Fruit fly (Drosophila melanogaster): ENCODE measurements around the gene CG33934.
A peak's percentile ranks its signal among the peaks of the same experiment; 100 is the strongest.

Gene CG33934

DNA sequence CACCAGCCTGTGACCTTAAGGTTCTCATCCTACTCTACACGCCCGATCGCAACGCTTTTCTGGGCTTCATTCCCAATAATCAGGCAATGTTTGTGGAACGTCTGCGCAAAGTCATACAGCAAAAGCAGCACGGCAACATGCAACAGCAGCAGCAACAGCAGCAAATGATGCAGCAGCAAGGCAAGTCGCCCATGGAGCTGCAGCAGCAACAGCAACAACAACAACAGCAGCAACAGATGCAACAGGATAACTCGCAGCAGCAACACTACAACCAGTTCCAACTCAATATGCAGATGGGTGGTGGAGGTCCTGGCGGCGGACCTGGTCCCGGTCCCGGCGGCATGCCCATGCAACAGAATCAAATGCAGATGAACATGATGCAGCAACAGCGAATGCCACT, 31.6 kb upstream of the CG33934 start:
- TF ChIP-seq Dfd (GFP tag; optimal IDR thresholded peaks at IDR 0.05) (peak; percentile 94), CG32264 (GFP tag; optimal IDR thresholded peaks at IDR 0.05) (no peak)

DNA sequence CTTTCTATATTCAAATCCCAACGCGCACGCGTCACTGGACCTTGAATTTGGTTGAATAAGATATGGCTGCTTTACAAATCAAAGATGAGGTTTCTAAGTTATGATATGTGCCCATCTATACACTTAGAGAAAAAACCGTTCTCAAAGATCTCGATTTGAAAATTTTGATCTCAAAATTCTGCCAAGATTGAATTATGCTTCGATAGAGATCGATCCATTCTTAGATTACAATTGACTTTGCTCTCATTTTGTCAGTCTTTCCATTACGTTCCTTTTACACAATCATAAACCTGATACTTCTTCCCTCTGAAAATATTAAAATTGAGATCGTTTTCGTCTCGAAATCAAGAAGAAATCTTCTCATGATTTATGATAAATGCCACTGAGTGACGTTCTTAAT, 29.9 kb upstream of the CG33934 start:
- TF ChIP-seq rgr (GFP tag; optimal IDR thresholded peaks at IDR 0.05) (no peak), foxo (GFP tag; optimal IDR thresholded peaks at IDR 0.05) (no peak), ey (GFP tag; optimal IDR thresholded peaks at IDR 0.05) (no peak), pan (optimal IDR thresholded peaks at IDR 0.05) (no peak), CrebA (GFP tag; optimal IDR thresholded peaks at IDR 0.05; ENCODE audit: borderline replicate concordance) (no peak), Myc (optimal IDR thresholded peaks at IDR 0.05) (no peak), Vsx2 (GFP tag; optimal IDR thresholded peaks at IDR 0.05; ENCODE audit: partially characterized antibody) (no peak), sv (GFP tag; optimal IDR thresholded peaks at IDR 0.05) (no peak), Mio (GFP tag; optimal IDR thresholded peaks at IDR 0.05) (no peak), fru (GFP tag; optimal IDR thresholded peaks at IDR 0.05) (no peak), Rel (GFP tag; optimal IDR thresholded peaks at IDR 0.05) (no peak), Rel (tag; optimal IDR thresholded peaks at IDR 0.05) (no peak), dl (GFP tag; optimal IDR thresholded peaks at IDR 0.05; ENCODE audit: insufficient read depth in 1 of 2, partially characterized antibody in 2 of 2) (no peak), Dif (GFP tag; optimal IDR thresholded peaks at IDR 0.05; ENCODE audit: partially characterized antibody) (no peak), sage (GFP tag; optimal IDR thresholded peaks at IDR 0.05) (no peak), Jra (GFP tag; optimal IDR thresholded peaks at IDR 0.05) (no peak), OdsH (GFP tag; optimal IDR thresholded peaks at IDR 0.05) (no peak), CG32264 (GFP tag; optimal IDR thresholded peaks at IDR 0.05) (no peak), GATAd (GFP tag; optimal IDR thresholded peaks at IDR 0.05) (no peak), Hr83 (GFP tag; optimal IDR thresholded peaks at IDR 0.05; ENCODE audit: poor library complexity, severe bottlenecking) (no peak)

DNA sequence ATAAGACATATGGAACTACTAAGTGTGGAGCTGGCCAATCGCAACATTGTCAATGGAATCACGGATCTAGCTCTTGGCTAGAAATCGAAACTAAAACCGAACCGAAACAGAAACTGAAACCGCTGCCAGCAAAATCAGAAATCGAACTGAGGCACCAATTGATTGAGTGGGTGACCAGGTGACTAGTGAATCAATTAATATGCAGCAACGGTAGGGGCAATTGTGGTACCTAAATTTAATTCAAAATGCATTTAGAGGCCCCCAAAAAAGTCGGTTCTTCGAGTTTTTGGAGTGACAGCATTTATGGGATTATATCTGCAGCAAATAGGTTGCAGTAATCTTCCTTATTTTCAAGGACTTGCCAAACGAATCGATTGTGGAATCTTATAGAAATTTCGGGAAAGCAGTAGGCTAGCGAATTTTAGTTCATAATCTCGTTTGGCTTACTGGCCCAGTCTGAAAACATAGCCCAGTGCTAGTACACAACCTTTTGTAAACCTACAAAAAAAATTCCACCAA, 29.1 kb upstream of the CG33934 start, which contains the start of the genes CG17190 and CG4836:
TSS of gene CG17190 (minus strand) at position 101 of the 519 bp plus-strand sequence.
TSS of gene CG4836 (plus strand) at position 469 of the 519 bp plus-strand sequence.
- no peak for TF ChIP-seq tai (GFP tag; optimal IDR thresholded peaks at IDR 0.05)
- TF ChIP-seq HLH106 (tag; optimal IDR thresholded peaks at IDR 0.05) = no peak
- TF ChIP-seq N (GFP tag; optimal IDR thresholded peaks at IDR 0.05) = no peak
- no peak for TF ChIP-seq Rel (GFP tag; optimal IDR thresholded peaks at IDR 0.05)
- no peak for TF ChIP-seq Rel (tag; optimal IDR thresholded peaks at IDR 0.05)
- TF ChIP-seq psq (GFP tag; optimal IDR thresholded peaks at IDR 0.05) = no peak
- no peak for TF ChIP-seq brk (GFP tag; optimal IDR thresholded peaks at IDR 0.05)
- TF ChIP-seq sage (GFP tag; optimal IDR thresholded peaks at IDR 0.05) = no peak
- TF ChIP-seq Jra (GFP tag; optimal IDR thresholded peaks at IDR 0.05) = no peak
- TF ChIP-seq Mio (GFP tag; optimal IDR thresholded peaks at IDR 0.05) = no peak
- no peak for TF ChIP-seq h (GFP tag; optimal IDR thresholded peaks at IDR 0.05)
- TF ChIP-seq fru (GFP tag; optimal IDR thresholded peaks at IDR 0.05) = no peak
- no peak for TF ChIP-seq Vsx2 (GFP tag; optimal IDR thresholded peaks at IDR 0.05; ENCODE audit: partially characterized antibody)

DNA sequence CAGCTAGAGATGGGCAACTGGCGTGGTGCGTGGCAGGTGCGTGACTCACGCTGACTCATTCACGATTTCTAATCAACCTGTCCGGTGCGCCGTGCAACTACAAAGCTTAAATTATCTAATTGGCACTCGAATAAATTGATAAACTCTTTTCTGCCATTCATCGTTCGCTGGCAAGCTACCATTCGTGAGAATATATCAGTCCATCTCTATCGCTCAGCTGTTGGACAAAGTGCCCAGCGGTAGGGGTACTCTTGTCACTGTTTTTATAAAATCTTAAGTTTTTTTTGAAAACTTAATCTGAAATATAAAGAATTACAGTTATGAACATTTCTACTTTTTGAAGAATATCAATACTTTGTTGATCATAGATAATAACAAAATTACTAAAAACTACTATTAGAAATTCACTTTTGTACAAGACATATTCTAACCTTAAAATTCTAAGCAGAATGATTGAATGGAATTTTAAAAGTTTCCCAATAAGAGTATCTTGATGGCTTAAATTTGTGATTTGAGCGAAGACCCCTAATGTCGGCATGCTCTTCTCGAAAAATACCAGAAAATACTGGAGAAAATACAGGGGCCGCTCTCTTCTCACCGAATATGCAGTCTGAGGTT, 21.3 kb upstream of the CG33934 start, which contains the start of the genes PIG-L and psidin:
TSS of gene PIG-L (minus strand) at position 187 of the 618 bp plus-strand sequence.
TSS of gene psidin (plus strand) at position 553 of the 618 bp plus-strand sequence.
- TF ChIP-seq jim (GFP tag; optimal IDR thresholded peaks at IDR 0.05) (no peak), Dfd (GFP tag; optimal IDR thresholded peaks at IDR 0.05) (no peak), usp (GFP tag; optimal IDR thresholded peaks at IDR 0.05) (no peak), dsf (GFP tag; optimal IDR thresholded peaks at IDR 0.05; ENCODE audit: borderline replicate concordance) (peak; percentile 72), sage (GFP tag; optimal IDR thresholded peaks at IDR 0.05) (no peak), Jra (GFP tag; optimal IDR thresholded peaks at IDR 0.05) (no peak), lola (GFP tag; optimal IDR thresholded peaks at IDR 0.05) (no peak), Vsx2 (GFP tag; optimal IDR thresholded peaks at IDR 0.05; ENCODE audit: partially characterized antibody) (peak; percentile 21), brk (GFP tag; optimal IDR thresholded peaks at IDR 0.05) (no peak), Hr78 (GFP tag; optimal IDR thresholded peaks at IDR 0.05) (no peak), ey (GFP tag; optimal IDR thresholded peaks at IDR 0.05) (peak; percentile 82), dmrt93B (GFP tag; optimal IDR thresholded peaks at IDR 0.05) (no peak), h (GFP tag; optimal IDR thresholded peaks at IDR 0.05) (no peak), woc (GFP tag; optimal IDR thresholded peaks at IDR 0.05) (peak; percentile 81), Myc (optimal IDR thresholded peaks at IDR 0.05) (no peak), GATAd (GFP tag; optimal IDR thresholded peaks at IDR 0.05) (peak; percentile 86), rgr (GFP tag; optimal IDR thresholded peaks at IDR 0.05) (peak; percentile 88), sv (GFP tag; optimal IDR thresholded peaks at IDR 0.05) (peak; percentile 74), Sp1 (GFP tag; optimal IDR thresholded peaks at IDR 0.05) (peak; percentile 84), Rel (GFP tag; optimal IDR thresholded peaks at IDR 0.05) (no peak), Rel (tag; optimal IDR thresholded peaks at IDR 0.05) (peak; percentile 35), OdsH (GFP tag; optimal IDR thresholded peaks at IDR 0.05) (peak; percentile 81), Mio (GFP tag; optimal IDR thresholded peaks at IDR 0.05) (peak; percentile 25), foxo (GFP tag; optimal IDR thresholded peaks at IDR 0.05) (peak in 1 of 2 experiments; percentile 81), pan (optimal IDR thresholded peaks at IDR 0.05) (no peak), dl (GFP tag; optimal IDR thresholded peaks at IDR 0.05; ENCODE audit: insufficient read depth in 1 of 2, partially characterized antibody in 2 of 2) (no peak), psq (GFP tag; optimal IDR thresholded peaks at IDR 0.05) (peak; percentile 78), fru (GFP tag; optimal IDR thresholded peaks at IDR 0.05) (peak; percentile 75), HLH106 (tag; optimal IDR thresholded peaks at IDR 0.05) (peak; percentile 91), Abd-B (GFP tag; optimal IDR thresholded peaks at IDR 0.05) (no peak), CG32264 (GFP tag; optimal IDR thresholded peaks at IDR 0.05) (no peak), CG9705 (GFP tag; optimal IDR thresholded peaks at IDR 0.05) (peak; percentile 51), N (GFP tag; optimal IDR thresholded peaks at IDR 0.05) (no peak), br (GFP tag; optimal IDR thresholded peaks at IDR 0.05) (peak; percentile 80), Hr83 (GFP tag; optimal IDR thresholded peaks at IDR 0.05; ENCODE audit: poor library complexity, severe bottlenecking) (peak; percentile 69)

Measured in whole organism, wandering third instar larva.